Fruit fly (Drosophila melanogaster) whole organism, wandering third instar larva: ENCODE results near the gene dpy.

Experiments
- Abd-B ChIP-seq: fragments of >200 bp; optimal IDR thresholded peaks from 2 replicates; lab custom pipeline; 2017; ENCODE audit warnings: missing biosample characterization, missing genetic modification characterization
- OdsH ChIP-seq: fragments of 200-800 bp; sonication (Bioruptor generic); optimal IDR thresholded peaks from 2 replicates; lab custom pipeline; 2016; ENCODE audit warnings: missing biosample characterization, mild to moderate bottlenecking, missing genetic modification characterization
- dl ChIP-seq, 2 experiments: fragments of 175-275, 200-275 bp in 1 of 2; fragments of 200-275 bp in 1 of 2; sonication (Bioruptor generic); optimal IDR thresholded peaks; lab custom pipeline; 2018; ENCODE audit warnings: mild to moderate bottlenecking in 2 of 2, missing biosample characterization in 2 of 2, missing genetic modification characterization in 2 of 2, moderate library complexity in 2 of 2; ENCODE audit not compliant: partially characterized antibody in 2 of 2, insufficient read depth in 1 of 2
- dsf ChIP-seq: sonication (Bioruptor generic); optimal IDR thresholded peaks from 2 replicates; lab custom pipeline; 2016; ENCODE audit warnings: missing biosample characterization, missing genetic modification characterization, borderline replicate concordance
- ey ChIP-seq: fragments of 200-800 bp; sonication (Bioruptor generic); optimal IDR thresholded peaks from 2 replicates; lab custom pipeline; 2016; ENCODE audit warnings: missing biosample characterization, missing genetic modification characterization
- pan ChIP-seq: fragments of >200 bp; optimal IDR thresholded peaks from 2 replicates; lab custom pipeline; 2017
- psq ChIP-seq: fragments of 200-800 bp; sonication (Bioruptor generic); optimal IDR thresholded peaks from 3 replicates; lab custom pipeline; 2017; ENCODE audit warnings: missing biosample characterization, mild to moderate bottlenecking, missing genetic modification characterization, moderate library complexity

dm6 chr2L:4477978-4478377, 136.1 kb downstream of the dpy start:
- TF ChIP-seq Abd-B (GFP tag; lab: Kevin White, UChicago) (no peak), ey (no peak), OdsH (GFP tag; lab: Kevin White, UChicago) (no peak), dl (GFP tag; optimal IDR thresholded peaks at IDR 0.05; lab: Kevin White, UChicago; ENCODE audit: insufficient read depth in 1 of 2, partially characterized antibody in 2 of 2) (no peak), dsf (no peak), pan (no peak), psq (GFP tag; lab: Kevin White, UChicago) (no peak)
